Fruit fly (Drosophila melanogaster): ENCODE data around the gene CG5418.

CG5418 gene

DNA sequence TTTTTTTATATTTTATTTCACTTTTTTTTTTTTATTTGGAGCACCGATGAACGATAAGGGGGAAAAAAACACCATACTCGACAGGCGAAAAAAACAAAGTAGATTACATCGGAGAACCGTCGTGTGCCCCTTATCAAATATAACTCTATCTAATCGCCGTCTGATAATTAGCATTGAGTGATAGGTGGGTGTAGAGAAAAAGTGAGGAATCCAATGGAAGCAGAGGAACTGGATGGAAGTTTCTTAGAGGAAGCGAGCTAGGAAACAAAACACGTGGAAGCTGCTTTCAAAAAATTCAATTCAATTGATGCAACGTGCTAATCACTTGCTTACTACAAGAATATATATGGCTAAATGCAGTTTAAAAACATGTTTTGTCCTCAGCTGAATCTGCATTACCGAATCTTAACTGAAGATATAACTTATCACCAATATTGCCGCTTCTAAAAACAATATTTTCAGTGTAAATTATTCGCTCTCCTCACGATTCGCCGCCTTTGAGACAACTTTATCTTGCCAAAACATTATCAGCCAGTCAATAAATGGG is 40.8 kb upstream of the CG5418 start (continued):
- TF ChIP-seq CG7839 (tag; optimal IDR thresholded peaks at IDR 0.05): peak; percentile 18
- TF ChIP-seq CG6683 (GFP tag; optimal IDR thresholded peaks at IDR 0.05): no peak
- peak; percentile 96 for TF ChIP-seq sqz (GFP tag; optimal IDR thresholded peaks at IDR 0.05)
- no peak for TF ChIP-seq CG5245 (GFP tag; optimal IDR thresholded peaks at IDR 0.05)
- TF ChIP-seq ash1 (GFP tag; optimal IDR thresholded peaks at IDR 0.05): no peak
- peak; percentile 59 for TF ChIP-seq CG18599 (GFP tag; optimal IDR thresholded peaks at IDR 0.05)
- TF ChIP-seq Ets65A (GFP tag): no peak
- no peak for TF ChIP-seq trem (tag; optimal IDR thresholded peaks at IDR 0.05)
- peak; percentile 82 for TF ChIP-seq sens (GFP tag)
- TF ChIP-seq grau (tag; optimal IDR thresholded peaks at IDR 0.05): peak; percentile 31
- no peak for TF ChIP-seq fd102C (GFP tag; optimal IDR thresholded peaks at IDR 0.05)
- peak; percentile 8 for TF ChIP-seq CG3995 (GFP tag; optimal IDR thresholded peaks at IDR 0.05)
- peak; percentile 12 for TF ChIP-seq sd (tag; optimal IDR thresholded peaks at IDR 0.05)
- TF ChIP-seq CG12659 (GFP tag; optimal IDR thresholded peaks at IDR 0.05): peak; percentile 8
- TF ChIP-seq nau (GFP tag; optimal IDR thresholded peaks at IDR 0.05): no peak
- TF ChIP-seq CG2889 (GFP tag; IDR thresholded peaks at IDR 0.05): no peak
- peak; percentile 48 for TF ChIP-seq Hey (tag; optimal IDR thresholded peaks at IDR 0.05)
- TF ChIP-seq cwo (GFP tag; optimal IDR thresholded peaks at IDR 0.05): peak; percentile 46
- TF ChIP-seq sug (tag; optimal IDR thresholded peaks at IDR 0.05): peak; percentile 33
- TF ChIP-seq Hmr (GFP tag; optimal IDR thresholded peaks at IDR 0.05): peak; percentile 48
- TF ChIP-seq CG6765 (GFP tag; optimal IDR thresholded peaks at IDR 0.05): peak; percentile 42
- TF ChIP-seq ro (GFP tag; IDR thresholded peaks at IDR 0.05): no peak
- peak; percentile 60 for TF ChIP-seq lab (GFP tag; optimal IDR thresholded peaks at IDR 0.05)
- no peak for TF ChIP-seq aop (GFP tag; IDR thresholded peaks at IDR 0.05)
- TF ChIP-seq CG12769 (tag; optimal IDR thresholded peaks at IDR 0.05): peak; percentile 44
- peak; percentile 88 for TF ChIP-seq CG32772 (GFP tag; IDR thresholded peaks at IDR 0.05)
- no peak for TF ChIP-seq chn (GFP tag; optimal IDR thresholded peaks at IDR 0.05)
- peak; percentile 31 for TF ChIP-seq CG10209 (GFP tag; optimal IDR thresholded peaks at IDR 0.05)
- no peak for TF ChIP-seq Rx (GFP tag; IDR thresholded peaks at IDR 0.05)
- no peak for TF ChIP-seq CG8290 (GFP tag; optimal IDR thresholded peaks at IDR 0.05)
- peak in 1 of 2 experiments; percentile 51 for TF ChIP-seq CG8290 (tag; optimal IDR thresholded peaks at IDR 0.05)
- peak; percentile 50 for TF ChIP-seq CG34376 (GFP tag; optimal IDR thresholded peaks at IDR 0.05)
- TF ChIP-seq Fer1 (GFP tag; optimal IDR thresholded peaks at IDR 0.05): peak; percentile 20
- TF ChIP-seq CG14050 (GFP tag; IDR thresholded peaks at IDR 0.05): no peak
- TF ChIP-seq Rfx (GFP tag; IDR thresholded peaks at IDR 0.05): no peak
- TF ChIP-seq gro (GFP tag; optimal IDR thresholded peaks at IDR 0.05): peak; percentile 19
- TF ChIP-seq chm (GFP tag; IDR thresholded peaks at IDR 0.05): no peak
- no peak for TF ChIP-seq Elba2 (GFP tag; optimal IDR thresholded peaks at IDR 0.05)
- no peak for TF ChIP-seq ssp (GFP tag; IDR thresholded peaks at IDR 0.05)
- no peak for TF ChIP-seq abd-A (tag; optimal IDR thresholded peaks at IDR 0.05)
- TF ChIP-seq Med (GFP tag): peak; percentile 71
- TF ChIP-seq CG7745 (tag; optimal IDR thresholded peaks at IDR 0.05): peak; percentile 82
- TF ChIP-seq CG7372 (GFP tag; IDR thresholded peaks at IDR 0.05): no peak
